Worm (Caenorhabditis elegans): ENCODE measurements around the gene F10E7.11.

F10E7.11 gene

DNA sequence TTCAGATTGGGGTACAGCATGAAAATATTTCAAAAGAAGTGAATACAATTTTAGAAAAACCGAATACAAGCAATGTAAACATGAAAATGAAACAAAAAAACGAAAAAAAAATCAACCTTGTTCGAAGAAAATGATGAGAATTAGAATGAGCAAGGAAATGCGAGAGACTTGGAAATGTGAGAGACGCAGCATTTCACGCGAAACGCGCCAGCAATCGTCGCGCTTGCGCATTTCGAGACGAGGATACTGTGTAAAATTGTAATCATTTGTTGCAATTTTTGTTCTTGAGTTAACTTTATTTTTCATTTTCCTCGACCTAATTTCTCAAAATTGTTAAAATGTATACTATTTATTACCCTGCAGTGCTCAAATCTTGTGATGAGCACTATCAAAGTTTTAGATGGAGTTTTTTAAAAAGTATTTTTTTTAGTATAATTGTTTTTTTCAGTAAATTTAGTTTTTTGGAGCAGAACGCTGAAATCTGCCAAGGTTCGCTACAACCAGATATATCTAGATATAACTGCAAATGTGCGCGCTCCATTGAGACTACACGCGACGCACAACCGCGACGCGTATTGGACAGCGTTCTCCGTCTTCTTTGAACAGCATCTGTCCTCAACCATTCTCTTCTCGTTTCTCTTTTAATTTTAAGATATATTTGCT, 29.4 kb upstream of the F10E7.11 start, which contains the start of gene fust-1:
TSS of gene fust-1 (plus strand) at position 613 of the 663 bp plus-strand sequence.
- TF ChIP-seq zag-1 (tag; optimal IDR thresholded peaks at IDR 0.05) (peak; percentile 80), unc-62 (GFP tag; optimal IDR thresholded peaks at IDR 0.05) (peak; percentile 74), F13H6.1 (tag; optimal IDR thresholded peaks at IDR 0.05) (peak; percentile 97), R02D3.7 (tag; optimal IDR thresholded peaks at IDR 0.05) (peak; percentile 74), fos-1 (tag; optimal IDR thresholded peaks at IDR 0.05) (peak; percentile 91), elt-3 (tag; optimal IDR thresholded peaks at IDR 0.05) (no peak), alr-1 (tag; optimal IDR thresholded peaks at IDR 0.05) (no peak), nhr-129 (tag; optimal IDR thresholded peaks at IDR 0.05) (peak; percentile 92), lsy-2 (tag; optimal IDR thresholded peaks at IDR 0.05) (peak; percentile 95 to 98), ztf-1 (GFP tag; conservative IDR thresholded peaks at IDR 0.05) (no peak), elt-1 (tag; optimal IDR thresholded peaks at IDR 0.05) (peak; percentile 61), aly-2 (tag; optimal IDR thresholded peaks at IDR 0.05) (no peak), nhr-23 (tag; optimal IDR thresholded peaks at IDR 0.05) (no peak), nhr-12 (tag; optimal IDR thresholded peaks at IDR 0.05) (no peak), peb-1 (tag; optimal IDR thresholded peaks at IDR 0.05) (no peak), lin-11 (tag; optimal IDR thresholded peaks at IDR 0.05) (peak; percentile 94), mbf-1 (tag; optimal IDR thresholded peaks at IDR 0.05) (no peak), sem-4 (tag; optimal IDR thresholded peaks at IDR 0.05) (peak; percentile 91), unc-55 (GFP tag; optimal IDR thresholded peaks at IDR 0.05) (peak; percentile 96), sma-3 (GFP tag; optimal IDR thresholded peaks at IDR 0.05) (peak; percentile 96), nhr-21 (tag; optimal IDR thresholded peaks at IDR 0.05) (peak; percentile 94), ztf-4 (tag; optimal IDR thresholded peaks at IDR 0.05) (peak; percentile 92), ztf-11 (tag; optimal IDR thresholded peaks at IDR 0.05) (no peak), nhr-10 (tag; optimal IDR thresholded peaks at IDR 0.05) (peak; percentile 79), nhr-11 (tag; optimal IDR thresholded peaks at IDR 0.05) (no peak), gmeb-1 (tag; optimal IDR thresholded peaks at IDR 0.05) (peak; percentile 93), unc-39 (tag; optimal IDR thresholded peaks at IDR 0.05) (no peak), nhr-237 (tag; optimal IDR thresholded peaks at IDR 0.05) (peak; percentile 72), nhr-25 (tag; optimal IDR thresholded peaks at IDR 0.05) (peak; percentile 97), nhr-77 (tag; optimal IDR thresholded peaks at IDR 0.05) (peak; percentile 82), mdl-1 (tag; optimal IDR thresholded peaks at IDR 0.05) (peak in 1 of 2 experiments; percentile 72), mab-5 (tag; optimal IDR thresholded peaks at IDR 0.05) (peak; percentile 93), crh-2 (tag; optimal IDR thresholded peaks at IDR 0.05) (peak; percentile 95), sma-9 (GFP tag; optimal IDR thresholded peaks at IDR 0.05) (peak; percentile 98), sma-9 (tag; optimal IDR thresholded peaks at IDR 0.05) (no peak), ceh-82 (tag; optimal IDR thresholded peaks at IDR 0.05) (peak; percentile 69), egl-27 (tag; optimal IDR thresholded peaks at IDR 0.05) (peak; percentile 94), Y55F3AM.14 (GFP tag; optimal IDR thresholded peaks at IDR 0.05) (peak; percentile 61), ZK546.5 (tag; optimal IDR thresholded peaks at IDR 0.05) (peak; percentile 71), C34F6.9 (tag; optimal IDR thresholded peaks at IDR 0.05) (peak; percentile 99), blmp-1 (tag; optimal IDR thresholded peaks at IDR 0.05; ENCODE audit: insufficient read depth) (peak; percentile 56), lin-39 (tag; optimal IDR thresholded peaks at IDR 0.05) (no peak), skn-1 (tag; optimal IDR thresholded peaks at IDR 0.05) (peak; percentile 91), dmd-4 (tag; optimal IDR thresholded peaks at IDR 0.05) (peak; percentile 67), snpc-4 (tag; optimal IDR thresholded peaks at IDR 0.05) (peak; percentile 80), ama-1 (optimal IDR thresholded peaks at IDR 0.05) (peak; percentile 79), nhr-6 (tag; optimal IDR thresholded peaks at IDR 0.05) (peak; percentile 94), lin-13 (GFP tag; optimal IDR thresholded peaks at IDR 0.05) (peak; percentile 92), ceh-16 (tag; optimal IDR thresholded peaks at IDR 0.05) (peak; percentile 87)
